2 worm cellular contexts compared by ENCODE assay signal in genomic region chrV:10589774-10590528, ce11.
TF ChIP-seq lines count a peak whose summit lies in the region.

Gene ttr-23 (minus strand): TSS chrV:10589860.

TF ChIP-seq in whole organism, L3 larva, 47 proteins besides CTCF, POLR2A, EP300 and RAD21 (continued from another document):
- TF ChIP-seq zag-1 (tag; optimal IDR thresholded peaks at IDR 0.05; lab: Kevin White, UChicago), result no peak
- TF ChIP-seq nhr-23 (tag; optimal IDR thresholded peaks at IDR 0.05; lab: Kevin White, UChicago), result no peak
- no peak for TF ChIP-seq elt-1 (tag; optimal IDR thresholded peaks at IDR 0.05; lab: Kevin White, UChicago)
- TF ChIP-seq ceh-28 (tag; optimal IDR thresholded peaks at IDR 0.05; lab: Kevin White, UChicago), result peak; percentile 37
- no peak for TF ChIP-seq lin-39 (tag; optimal IDR thresholded peaks at IDR 0.05; lab: Kevin White, UChicago)
- no peak for TF ChIP-seq fkh-2 (tag; optimal IDR thresholded peaks at IDR 0.05; lab: Kevin White, UChicago)
TF ChIP-seq in whole organism, L3 larva: peak in this region for 4.

TF ChIP-seq in whole organism, L4 larva, 104 proteins besides CTCF, POLR2A, EP300 and RAD21 (continued from another document):
- TF ChIP-seq nhr-10 (tag; optimal IDR thresholded peaks at IDR 0.05; lab: Kevin White, UChicago), result no peak
- no peak for TF ChIP-seq lin-29 (GFP tag; IDR thresholded peaks at IDR 0.05; lab: Robert Waterston, UW)
- TF ChIP-seq dve-1 (tag; optimal IDR thresholded peaks at IDR 0.05; lab: Kevin White, UChicago; ENCODE audit: insufficient read depth), result peak; percentile 78
- no peak for TF ChIP-seq madf-9 (GFP tag; conservative IDR thresholded peaks at IDR 0.05; lab: Robert Waterston, UW)
- no peak for TF ChIP-seq ztf-11 (tag; optimal IDR thresholded peaks at IDR 0.05; lab: Kevin White, UChicago)
- peak; percentile 21 for TF ChIP-seq T20F7.1 (GFP tag; optimal IDR thresholded peaks at IDR 0.05; lab: Kevin White, UChicago)
- peak; percentile 4 for TF ChIP-seq nhr-102 (tag; optimal IDR thresholded peaks at IDR 0.05; lab: Kevin White, UChicago)
- TF ChIP-seq R02D3.7 (tag; optimal IDR thresholded peaks at IDR 0.05; lab: Kevin White, UChicago), result no peak
- TF ChIP-seq lin-39 (tag; optimal IDR thresholded peaks at IDR 0.05; lab: Kevin White, UChicago), result no peak
- TF ChIP-seq fkh-10 (GFP tag; optimal IDR thresholded peaks at IDR 0.05; lab: Kevin White, UChicago), result no peak
- no peak for TF ChIP-seq daf-19 (GFP tag; conservative IDR thresholded peaks at IDR 0.05; lab: Robert Waterston, UW)
- TF ChIP-seq vab-7 (GFP tag; IDR thresholded peaks at IDR 0.05; lab: Robert Waterston, UW), result no peak
- TF ChIP-seq lim-7 (GFP tag; IDR thresholded peaks at IDR 0.05; lab: Robert Waterston, UW), result no peak
- no peak for TF ChIP-seq mdt-29 (GFP tag; IDR thresholded peaks at IDR 0.05; lab: Robert Waterston, UW)
- peak; percentile 49 for TF ChIP-seq nhr-28 (tag; optimal IDR thresholded peaks at IDR 0.05; lab: Kevin White, UChicago)
- peak; percentile 52 for TF ChIP-seq hlh-11 (tag; optimal IDR thresholded peaks at IDR 0.05; lab: Kevin White, UChicago)
- no peak for TF ChIP-seq daf-8 (GFP tag; IDR thresholded peaks at IDR 0.05; lab: Robert Waterston, UW)
- TF ChIP-seq hif-1 (tag; optimal IDR thresholded peaks at IDR 0.05; lab: Kevin White, UChicago), result peak in 1 of 2 experiments; percentile 74
- TF ChIP-seq saeg-2 (GFP tag; IDR thresholded peaks at IDR 0.05; lab: Robert Waterston, UW), result no peak
- no peak for TF ChIP-seq set-16 (GFP tag; IDR thresholded peaks at IDR 0.05; lab: Robert Waterston, UW)
- TF ChIP-seq nhr-6 (tag; optimal IDR thresholded peaks at IDR 0.05; lab: Kevin White, UChicago), result no peak
- TF ChIP-seq zfp-2 (tag; optimal IDR thresholded peaks at IDR 0.05; lab: Kevin White, UChicago), result no peak
- TF ChIP-seq aly-2 (tag; optimal IDR thresholded peaks at IDR 0.05; lab: Kevin White, UChicago), result no peak
- TF ChIP-seq nhr-77 (tag; optimal IDR thresholded peaks at IDR 0.05; lab: Kevin White, UChicago), result peak; percentile 72
- no peak for TF ChIP-seq hmg-1.1 (GFP tag; IDR thresholded peaks at IDR 0.05; lab: Robert Waterston, UW)
